Fruit fly (Drosophila melanogaster): ENCODE data around the gene CG4053.

Gene CG4053

dm6 chr3R:17151376-17152026 lies 19.5 kb upstream of the CG4053 start, which contains the start of gene CG5292 (continued):
- peak; percentile 30; the same call in 1 of the 3 replicates for TF ChIP-seq H15 (GFP tag; IDR thresholded peaks at IDR 0.05)
- TF ChIP-seq gsb-n (tag; optimal IDR thresholded peaks at IDR 0.05): peak; percentile 50
- TF ChIP-seq cwo (GFP tag; optimal IDR thresholded peaks at IDR 0.05): peak; percentile 9
- TF ChIP-seq CG11695 (GFP tag; IDR thresholded peaks at IDR 0.05): 0 out of 3 replicates have a peak, but pooled peaks have one; percentile 33
- no peak; the same call in 2 of the 3 replicates for TF ChIP-seq zen2 (GFP tag; IDR thresholded peaks at IDR 0.05; ENCODE audit: partially characterized antibody)
- peak; percentile 59 for TF ChIP-seq CG4617 (GFP tag; optimal IDR thresholded peaks at IDR 0.05; ENCODE audit: borderline replicate concordance)
- no peak for TF ChIP-seq GATAe (GFP tag; conservative IDR thresholded peaks at IDR 0.05)
- TF ChIP-seq CG10209 (GFP tag; optimal IDR thresholded peaks at IDR 0.05): peak; percentile 44
- TF ChIP-seq Scr (GFP tag; IDR thresholded peaks at IDR 0.05; ENCODE audit: partially characterized antibody): peak; percentile 54
- TF ChIP-seq CG17361 (GFP tag; IDR thresholded peaks at IDR 0.05): no peak; the same call in 2 of the 3 replicates
- no peak for TF ChIP-seq CG11560 (tag; IDR thresholded peaks at IDR 0.05)
- TF ChIP-seq lab (GFP tag; optimal IDR thresholded peaks at IDR 0.05): peak; percentile 67
- no peak for TF ChIP-seq dati (GFP tag; IDR thresholded peaks at IDR 0.05)
- TF ChIP-seq Max (GFP tag; optimal IDR thresholded peaks at IDR 0.05): peak; percentile 42
- peak; percentile 45; the same call in 1 of the 3 replicates for TF ChIP-seq B-H1 (GFP tag; IDR thresholded peaks at IDR 0.05)
- TF ChIP-seq bbx (GFP tag; IDR thresholded peaks at IDR 0.05; ENCODE audit: partially characterized antibody): peak; percentile 62
- TF ChIP-seq HmgZ (tag; optimal IDR thresholded peaks at IDR 0.05): peak; percentile 76
- no peak for TF ChIP-seq Ravus (GFP tag; IDR thresholded peaks at IDR 0.05)
- no peak for TF ChIP-seq CG8089 (GFP tag; optimal IDR thresholded peaks at IDR 0.05)
- peak; percentile 23 for TF ChIP-seq CG10147 (GFP tag; optimal IDR thresholded peaks at IDR 0.05)
- TF ChIP-seq stc (GFP tag; IDR thresholded peaks at IDR 0.05): peak; percentile 58
- TF ChIP-seq CG31365 (tag; optimal IDR thresholded peaks at IDR 0.05): no peak
- TF ChIP-seq CG31224 (GFP tag; IDR thresholded peaks at IDR 0.05): no peak
- no peak for TF ChIP-seq Hr78 (GFP tag; optimal IDR thresholded peaks at IDR 0.05)
- no peak for TF ChIP-seq nom (GFP tag; optimal IDR thresholded peaks at IDR 0.05)
- peak; percentile 72 for TF ChIP-seq YL-1 (GFP tag; optimal IDR thresholded peaks at IDR 0.05)
- no peak for TF ChIP-seq CG2129 (GFP tag; IDR thresholded peaks at IDR 0.05; ENCODE audit: partially characterized antibody)
- peak; percentile 49 for TF ChIP-seq CG2116 (GFP tag; optimal IDR thresholded peaks at IDR 0.05)
- TF ChIP-seq NfI (GFP tag; optimal IDR thresholded peaks at IDR 0.05): peak; percentile 55
- peak; percentile 62 for TF ChIP-seq CG11504 (tag; optimal IDR thresholded peaks at IDR 0.05)
- 0 out of 2 replicates have a peak, but pooled peaks have one; percentile 16 for TF ChIP-seq CG9215 (GFP tag; IDR thresholded peaks at IDR 0.05)
- no peak for TF ChIP-seq Hr39 (optimal IDR thresholded peaks at IDR 0.05)
- TF ChIP-seq pb (GFP tag; optimal IDR thresholded peaks at IDR 0.05): peak; percentile 33
- TF ChIP-seq CG4707 (GFP tag; optimal IDR thresholded peaks at IDR 0.05): no peak
- TF ChIP-seq Opbp (GFP tag; IDR thresholded peaks at IDR 0.05; ENCODE audit: partially characterized antibody): peak; percentile 73
- no peak for TF ChIP-seq Lpt (GFP tag; optimal IDR thresholded peaks at IDR 0.05)
- peak; percentile 75 for TF ChIP-seq CG2712 (tag; optimal IDR thresholded peaks at IDR 0.05)
- TF ChIP-seq NC2α (GFP tag; optimal IDR thresholded peaks at IDR 0.05): no peak
- no peak for TF ChIP-seq CG6254 (GFP tag; optimal IDR thresholded peaks at IDR 0.05)
- no peak for TF ChIP-seq CG15269 (tag; optimal IDR thresholded peaks at IDR 0.05)
- TF ChIP-seq usp (GFP tag; optimal IDR thresholded peaks at IDR 0.05): no peak
- TF ChIP-seq org-1 (GFP tag; optimal IDR thresholded peaks at IDR 0.05): no peak
- no peak for TF ChIP-seq Abd-B (GFP tag; optimal IDR thresholded peaks at IDR 0.05)
- TF ChIP-seq ind (GFP tag; optimal IDR thresholded peaks at IDR 0.05): peak; percentile 31
- no peak for TF ChIP-seq jigr1 (GFP tag; IDR thresholded peaks at IDR 0.05)
- TF ChIP-seq Nf-YC (tag; optimal IDR thresholded peaks at IDR 0.05): no peak
- TF ChIP-seq Nf-YB (GFP tag; optimal IDR thresholded peaks at IDR 0.05): no peak
- TF ChIP-seq gcm2 (GFP tag; optimal IDR thresholded peaks at IDR 0.05): peak; percentile 12
- no peak for TF ChIP-seq ro (GFP tag; IDR thresholded peaks at IDR 0.05)

All from whole organism, embryonic.